Worm (Caenorhabditis elegans): ENCODE results near the gene ncx-7.
A peak's percentile ranks its signal among the peaks of the same experiment; 100 is the strongest.

ncx-7 gene

ce11 chrIII:9721991-9722390, 1.9 kb upstream of the ncx-7 start:
- TF ChIP-seq tlp-1 (tag; optimal IDR thresholded peaks at IDR 0.05): peak; percentile 59
- no peak for TF ChIP-seq fkh-8 (tag; optimal IDR thresholded peaks at IDR 0.05)
- TF ChIP-seq mep-1 (tag; optimal IDR thresholded peaks at IDR 0.05): no peak
- TF ChIP-seq elt-2 (tag; optimal IDR thresholded peaks at IDR 0.05): peak; percentile 91
- no peak for TF ChIP-seq nhr-90 (tag; optimal IDR thresholded peaks at IDR 0.05; ENCODE audit: poor library complexity)
- TF ChIP-seq Y116A8C.19 (tag; optimal IDR thresholded peaks at IDR 0.05; ENCODE audit: borderline replicate concordance): no peak
- peak; percentile 44 for TF ChIP-seq pqm-1 (tag; optimal IDR thresholded peaks at IDR 0.05)
- no peak for TF ChIP-seq vab-15 (tag; optimal IDR thresholded peaks at IDR 0.05)
- no peak for TF ChIP-seq hpl-2 (GFP tag; optimal IDR thresholded peaks at IDR 0.05)
- TF ChIP-seq nhr-20 (tag; optimal IDR thresholded peaks at IDR 0.05): peak; percentile 5
- TF ChIP-seq nhr-71 (tag; optimal IDR thresholded peaks at IDR 0.05): peak; percentile 8
- TF ChIP-seq ceh-90 (tag; optimal IDR thresholded peaks at IDR 0.05): no peak
- TF ChIP-seq nhr-77 (tag; optimal IDR thresholded peaks at IDR 0.05): no peak
- no peak for TF ChIP-seq mef-2 (tag; optimal IDR thresholded peaks at IDR 0.05)
- TF ChIP-seq ama-1 (optimal IDR thresholded peaks at IDR 0.05): no peak
- no peak for TF ChIP-seq fkh-10 (GFP tag; optimal IDR thresholded peaks at IDR 0.05)
- TF ChIP-seq lsy-2 (tag; optimal IDR thresholded peaks at IDR 0.05): no peak
- TF ChIP-seq lin-35 (GFP tag; optimal IDR thresholded peaks at IDR 0.05): peak in 1 of 2 experiments; percentile 26

ce11 chrIII:9717243-9717642, 2.8 kb downstream of the ncx-7 start:
- TF ChIP-seq snpc-4 (tag; optimal IDR thresholded peaks at IDR 0.05) (peak; percentile 99), aha-1 (tag; optimal IDR thresholded peaks at IDR 0.05) (no peak), nhr-85 (tag) (peak; percentile 88), nhr-90 (tag; optimal IDR thresholded peaks at IDR 0.05; ENCODE audit: poor library complexity) (peak; percentile 91), nhr-76 (tag; optimal IDR thresholded peaks at IDR 0.05) (no peak), zip-4 (GFP tag; optimal IDR thresholded peaks at IDR 0.05) (peak; percentile 64), ztf-11 (tag; optimal IDR thresholded peaks at IDR 0.05) (peak in 1 of 2 experiments; percentile 37), lsy-2 (tag; optimal IDR thresholded peaks at IDR 0.05) (peak; percentile 32 to 69), lin-14 (GFP tag; optimal IDR thresholded peaks at IDR 0.05) (peak; percentile 64), hlh-17 (GFP tag; optimal IDR thresholded peaks at IDR 0.05; ENCODE audit: borderline replicate concordance) (no peak), fkh-8 (tag; optimal IDR thresholded peaks at IDR 0.05) (no peak), mdl-1 (tag; optimal IDR thresholded peaks at IDR 0.05) (peak in 1 of 2 experiments; percentile 54), ama-1 (optimal IDR thresholded peaks at IDR 0.05) (peak; percentile 91), snu-23 (GFP tag; optimal IDR thresholded peaks at IDR 0.05) (peak; percentile 81), ceh-88 (GFP tag; IDR thresholded peaks at IDR 0.05) (peak; percentile 62; the same call in 1 of the 2 replicates), Y116A8C.19 (tag; optimal IDR thresholded peaks at IDR 0.05; ENCODE audit: borderline replicate concordance) (no peak), mep-1 (tag; optimal IDR thresholded peaks at IDR 0.05) (peak; percentile 14), dsc-1 (tag; optimal IDR thresholded peaks at IDR 0.05) (peak; percentile 81), C16A3.4 (tag; optimal IDR thresholded peaks at IDR 0.05) (no peak), tlp-1 (tag; optimal IDR thresholded peaks at IDR 0.05) (no peak), ceh-82 (tag; optimal IDR thresholded peaks at IDR 0.05) (peak; percentile 43 to 56 (median 48)), C34B4.2 (tag; optimal IDR thresholded peaks at IDR 0.05) (no peak), lin-39 (tag; optimal IDR thresholded peaks at IDR 0.05) (peak; percentile 56), hpl-2 (GFP tag; optimal IDR thresholded peaks at IDR 0.05) (peak; percentile 34), nhr-71 (tag; optimal IDR thresholded peaks at IDR 0.05) (peak; percentile 89), ets-5 (GFP tag; IDR thresholded peaks at IDR 0.05) (no peak), lin-13 (GFP tag; optimal IDR thresholded peaks at IDR 0.05) (no peak), ztf-4 (tag; optimal IDR thresholded peaks at IDR 0.05) (peak; percentile 24), fkh-10 (GFP tag; optimal IDR thresholded peaks at IDR 0.05) (no peak), jun-1 (tag; optimal IDR thresholded peaks at IDR 0.05) (peak; percentile 4), unc-130 (tag; optimal IDR thresholded peaks at IDR 0.05) (no peak), ceh-63 (GFP tag; optimal IDR thresholded peaks at IDR 0.05) (no peak), nhr-12 (tag; optimal IDR thresholded peaks at IDR 0.05) (no peak), ceh-8 (GFP tag; optimal IDR thresholded peaks at IDR 0.05) (peak; percentile 8), pax-3 (tag; optimal IDR thresholded peaks at IDR 0.05) (peak; percentile 50), elt-3 (tag; optimal IDR thresholded peaks at IDR 0.05) (peak in 4 of 6 experiments; percentile 3 to 14 (median 8)), nhr-28 (tag; optimal IDR thresholded peaks at IDR 0.05) (no peak), lin-35 (GFP tag; optimal IDR thresholded peaks at IDR 0.05) (peak in 1 of 2 experiments; percentile 69), egl-27 (tag; optimal IDR thresholded peaks at IDR 0.05) (no peak), unc-98 (GFP tag; IDR thresholded peaks at IDR 0.05) (no peak; the same call in 1 of the 2 replicates), ces-1 (GFP tag; optimal IDR thresholded peaks at IDR 0.05) (no peak), efl-3 (GFP tag; optimal IDR thresholded peaks at IDR 0.05) (no peak), mef-2 (tag; optimal IDR thresholded peaks at IDR 0.05) (no peak)
